Worm (Caenorhabditis elegans) whole organism, young adult: Measurements from ENCODE around the gene EEED8.13.

Experiments
- B0261.1 ChIP-seq: sonication (generic microtip); optimal IDR thresholded peaks from 2 replicates; lab custom pipeline; 2016; ENCODE audit warnings: mild to moderate bottlenecking, missing genetic modification characterization, moderate library complexity, missing compliant biosample characterization
- C06A6.2 ChIP-seq: fragments of 200-800 bp; sonication (Bioruptor generic); conservative IDR thresholded peaks from 2 replicates; pipeline ENCODE4 v1.3.6; 2022; ENCODE audit warnings: missing genetic modification characterization, missing compliant biosample characterization
- F23B12.7 ChIP-seq: sonication (generic microtip); optimal IDR thresholded peaks from 2 replicates; lab custom pipeline; 2017; ENCODE audit warnings: missing genetic modification characterization, mild to moderate bottlenecking, missing compliant biosample characterization, antibody characterized with exemption, moderate library complexity; ENCODE audit not compliant: insufficient read depth
- K12H6.12 ChIP-seq: fragments of 200-800 bp; sonication (Bioruptor generic); optimal IDR thresholded peaks from 2 replicates; lab custom pipeline; 2018; ENCODE audit warnings: mild to moderate bottlenecking, missing genetic modification characterization, missing compliant biosample characterization
- T26A5.8 ChIP-seq: sonication (generic microtip); optimal IDR thresholded peaks from 2 replicates; lab custom pipeline; 2016; ENCODE audit warnings: missing genetic modification characterization, missing compliant biosample characterization
- Y53F4B.3 ChIP-seq: fragments of 200-800 bp; sonication (Bioruptor generic); IDR thresholded peaks from 2 replicates; pipeline ENCODE4 v1.3.6; 2022; ENCODE audit warnings: missing genetic modification reagents, missing genetic modification characterization, missing compliant biosample characterization
- Y53G8AR.9 ChIP-seq: fragments of 200-800 bp; sonication (Bioruptor generic); conservative IDR thresholded peaks from 2 replicates; pipeline ENCODE4 v1.3.6; 2022; ENCODE audit warnings: missing genetic modification reagents, missing genetic modification characterization, missing compliant biosample characterization
- Y67H2A.10 ChIP-seq: fragments of 200-800 bp; sonication (Bioruptor generic); conservative IDR thresholded peaks from 2 replicates; pipeline ENCODE4 v1.3.6; 2022; ENCODE audit warnings: missing genetic modification reagents, missing genetic modification characterization, missing compliant biosample characterization
- Y95B8A.8 ChIP-seq: fragments of 200-800 bp; sonication (Bioruptor generic); IDR thresholded peaks from 2 replicates; pipeline ENCODE4 v1.3.6; 2022; ENCODE audit warnings: missing genetic modification reagents, missing genetic modification characterization, missing compliant biosample characterization
- ZK185.1 ChIP-seq: sonication (generic microtip); optimal IDR thresholded peaks from 2 replicates; lab custom pipeline; 2016; ENCODE audit warnings: mild to moderate bottlenecking, missing genetic modification characterization, missing compliant biosample characterization; ENCODE audit not compliant: poor library complexity, severe bottlenecking
- akir-1 ChIP-seq: fragments of 200-800 bp; sonication (Bioruptor generic); optimal IDR thresholded peaks from 2 replicates; lab custom pipeline; 2018; ENCODE audit warnings: mild to moderate bottlenecking, missing genetic modification characterization, moderate library complexity, missing compliant biosample characterization
- ama-1 ChIP-seq, 3 experiments: fragments of 150-350 bp in 1 of 3; sonication (generic microtip) in 2 of 3; optimal IDR thresholded peaks; 2 replicates each; lab custom pipeline; 2014 to 2018; ENCODE audit warnings: missing biosample characterization in 2 of 3, missing genetic modification characterization in 2 of 3, missing genetic modification reagents in 2 of 3
- aptf-2 ChIP-seq: fragments of 200-800 bp; sonication (Bioruptor generic); conservative IDR thresholded peaks from 2 replicates; pipeline ENCODE4 v1.3.6; 2022; ENCODE audit warnings: missing genetic modification reagents, missing genetic modification characterization, missing compliant biosample characterization
- aptf-3 ChIP-seq: fragments of 200-800 bp; sonication (Bioruptor generic); IDR thresholded peaks from 2 replicates; pipeline ENCODE4 v1.3.6; 2022; ENCODE audit warnings: missing genetic modification characterization, missing compliant biosample characterization
- athp-1 ChIP-seq: sonication (generic microtip); optimal IDR thresholded peaks from 2 replicates; lab custom pipeline; 2017; ENCODE audit warnings: mild to moderate bottlenecking, missing genetic modification characterization, missing compliant biosample characterization
- cebp-1 ChIP-seq, 2 experiments: fragments of 200-800 bp in 1 of 2; sonication (Bioruptor generic) in 1 of 2; sonication (generic microtip) in 1 of 2; IDR thresholded peaks in 1 of 2; optimal IDR thresholded peaks in 1 of 2; 2 replicates each; pipeline versions ENCODE4 v1.3.6 to Lab custom; 2017 to 2022; ENCODE audit warnings: missing compliant biosample characterization in 2 of 2, missing genetic modification characterization in 2 of 2, mild to moderate bottlenecking in 1 of 2, missing genetic modification reagents in 1 of 2, moderate library complexity in 1 of 2
- ceh-58 ChIP-seq: fragments of 200-800 bp; sonication (Bioruptor generic); IDR thresholded peaks from 2 replicates; pipeline ENCODE4 v1.3.6; 2022; ENCODE audit warnings: missing genetic modification characterization, missing compliant biosample characterization
- ceh-91 ChIP-seq: fragments of 200-800 bp; sonication (Bioruptor generic); IDR thresholded peaks from 2 replicates; pipeline ENCODE4 v1.3.6; 2022; ENCODE audit warnings: missing genetic modification reagents, missing genetic modification characterization, missing compliant biosample characterization
- chd-7 ChIP-seq: sonication (generic microtip); optimal IDR thresholded peaks from 2 replicates; lab custom pipeline; 2016; ENCODE audit warnings: mild to moderate bottlenecking, missing genetic modification characterization, moderate library complexity, missing compliant biosample characterization
- die-1 ChIP-seq: sonication (generic microtip); optimal IDR thresholded peaks from 2 replicates; lab custom pipeline; 2016; ENCODE audit warnings: missing genotype, mild to moderate bottlenecking, missing genetic modification characterization, missing compliant biosample characterization
- dox-1 ChIP-seq: fragments of 200-800 bp; sonication (Bioruptor generic); IDR thresholded peaks from 2 replicates; pipeline ENCODE4 v1.3.6; 2022; ENCODE audit warnings: missing genetic modification reagents, missing genetic modification characterization, missing compliant biosample characterization
- dpff-1 ChIP-seq: sonication (generic microtip); optimal IDR thresholded peaks from 2 replicates; lab custom pipeline; 2017; ENCODE audit warnings: mild to moderate bottlenecking, missing genetic modification characterization, missing compliant biosample characterization
- fkh-3 ChIP-seq: sonication (generic microtip); optimal IDR thresholded peaks from 2 replicates; lab custom pipeline; 2016; ENCODE audit warnings: mild to moderate bottlenecking, missing genetic modification characterization, missing compliant biosample characterization
- gei-17 ChIP-seq: fragments of 200-800 bp; sonication (Bioruptor generic); optimal IDR thresholded peaks from 2 replicates; lab custom pipeline; 2018; ENCODE audit warnings: mild to moderate bottlenecking, missing genetic modification characterization, missing compliant biosample characterization
- hlh-12 ChIP-seq: sonication (generic microtip); optimal IDR thresholded peaks from 2 replicates; lab custom pipeline; 2016; ENCODE audit warnings: missing genetic modification characterization, missing compliant biosample characterization
- hmg-20 ChIP-seq: fragments of 200-800 bp; sonication (Bioruptor generic); IDR thresholded peaks from 2 replicates; pipeline ENCODE4 v1.3.6; 2022; ENCODE audit warnings: missing genetic modification reagents, missing genetic modification characterization, missing compliant biosample characterization
- hsf-1 ChIP-seq: fragments of 200-800 bp; sonication (Bioruptor generic); IDR thresholded peaks from 2 replicates; pipeline ENCODE4 v1.3.6; 2022; ENCODE audit warnings: missing genetic modification reagents, missing genetic modification characterization, missing compliant biosample characterization
- let-607 ChIP-seq, 2 experiments: fragments of 200-800 bp in 1 of 2; sonication (Bioruptor generic) in 1 of 2; sonication (generic microtip) in 1 of 2; optimal IDR thresholded peaks; 2 replicates each; lab custom pipeline; 2016 to 2018; ENCODE audit warnings: mild to moderate bottlenecking in 2 of 2, missing compliant biosample characterization in 2 of 2, missing genetic modification characterization in 2 of 2, moderate library complexity in 2 of 2, missing genotype in 1 of 2
- lsl-1 ChIP-seq: fragments of 200-800 bp; sonication (Bioruptor generic); optimal IDR thresholded peaks from 2 replicates; lab custom pipeline; 2018; ENCODE audit warnings: mild to moderate bottlenecking, missing genetic modification characterization, moderate library complexity, missing compliant biosample characterization
- madf-10 ChIP-seq: sonication (generic microtip); optimal IDR thresholded peaks from 2 replicates; lab custom pipeline; 2016; ENCODE audit warnings: mild to moderate bottlenecking, missing genetic modification characterization, missing compliant biosample characterization
- madf-3 ChIP-seq: fragments of 200-800 bp; sonication (Bioruptor generic); IDR thresholded peaks from 2 replicates; pipeline ENCODE4 v1.3.6; 2022; ENCODE audit warnings: missing genetic modification reagents, missing genetic modification characterization, missing compliant biosample characterization
- madf-6 ChIP-seq: fragments of 200-800 bp; sonication (Bioruptor generic); IDR thresholded peaks from 2 replicates; pipeline ENCODE4 v1.3.6; 2022; ENCODE audit warnings: missing genetic modification reagents, missing genetic modification characterization, missing compliant biosample characterization
- madf-8 ChIP-seq: fragments of 200-800 bp; sonication (Bioruptor generic); conservative IDR thresholded peaks from 2 replicates; pipeline ENCODE4 v1.3.6; 2022; ENCODE audit warnings: missing genetic modification reagents, missing genetic modification characterization, missing compliant biosample characterization
- nfya-1 ChIP-seq: sonication (generic microtip); optimal IDR thresholded peaks from 2 replicates; lab custom pipeline; 2017; ENCODE audit warnings: antibody characterized with exemption, missing compliant biosample characterization, missing genetic modification characterization, borderline replicate concordance; ENCODE audit not compliant: insufficient read depth
- nfya-2 ChIP-seq: fragments of 200-800 bp; sonication (Bioruptor generic); IDR thresholded peaks from 2 replicates; pipeline ENCODE4 v1.3.6; 2022; ENCODE audit warnings: missing genetic modification reagents, missing genetic modification characterization, missing compliant biosample characterization
- nfyb-1 ChIP-seq: fragments of 200-800 bp; sonication (Bioruptor generic); IDR thresholded peaks from 2 replicates; pipeline ENCODE4 v1.3.6; 2022; ENCODE audit warnings: missing genetic modification reagents, missing genetic modification characterization, missing compliant biosample characterization
- nhr-120 ChIP-seq: fragments of 200-800 bp; sonication (Bioruptor generic); IDR thresholded peaks from 2 replicates; pipeline ENCODE4 v1.3.6; 2022; ENCODE audit warnings: missing genetic modification characterization, missing compliant biosample characterization
- pbrm-1 ChIP-seq: fragments of 200-800 bp; sonication (Bioruptor generic); IDR thresholded peaks from 2 replicates; pipeline ENCODE4 v1.3.6; 2022; ENCODE audit warnings: missing genetic modification reagents, missing genetic modification characterization, missing compliant biosample characterization
- repo-1 ChIP-seq: sonication (generic microtip); optimal IDR thresholded peaks from 2 replicates; lab custom pipeline; 2017; ENCODE audit warnings: mild to moderate bottlenecking, missing genetic modification characterization, missing compliant biosample characterization
- sdz-38 ChIP-seq: sonication (generic microtip); optimal IDR thresholded peaks from 2 replicates; lab custom pipeline; 2016; ENCODE audit warnings: missing genotype, missing genetic modification characterization, missing compliant biosample characterization
- snpc-3.4 ChIP-seq: sonication (generic microtip); optimal IDR thresholded peaks from 2 replicates; lab custom pipeline; 2017; ENCODE audit warnings: missing genetic modification characterization, mild to moderate bottlenecking, missing compliant biosample characterization, antibody characterized with exemption, moderate library complexity, missing genotype, missing genetic modification reagents
- sptf-2 ChIP-seq: fragments of 200-800 bp; sonication (Bioruptor generic); optimal IDR thresholded peaks from 2 replicates; lab custom pipeline; 2018; ENCODE audit warnings: mild to moderate bottlenecking, missing genetic modification characterization, missing compliant biosample characterization
- unc-130 ChIP-seq: sonication (generic microtip); optimal IDR thresholded peaks from 2 replicates; lab custom pipeline; 2016; ENCODE audit warnings: missing genetic modification reagents, missing genetic modification characterization, missing compliant biosample characterization
- xnd-1 ChIP-seq: sonication (generic microtip); optimal IDR thresholded peaks from 2 replicates; lab custom pipeline; 2016; ENCODE audit warnings: missing genotype, missing genetic modification reagents, missing genetic modification characterization, missing compliant biosample characterization
- zfh-2 ChIP-seq: fragments of 200-800 bp; sonication (Bioruptor generic); conservative IDR thresholded peaks from 2 replicates; pipeline ENCODE4 v1.3.6; 2022; ENCODE audit warnings: missing genetic modification reagents, missing genetic modification characterization, missing compliant biosample characterization
- ztf-25 ChIP-seq: fragments of 200-800 bp; sonication (Bioruptor generic); IDR thresholded peaks from 2 replicates; pipeline ENCODE4 v1.3.6; 2022; ENCODE audit warnings: missing genetic modification reagents, missing genetic modification characterization, missing compliant biosample characterization
- ztf-6 ChIP-seq: fragments of 200-800 bp; sonication (Bioruptor generic); IDR thresholded peaks from 2 replicates; pipeline ENCODE4 v1.3.6; 2022; ENCODE audit warnings: missing genetic modification reagents, missing genetic modification characterization, missing compliant biosample characterization

The EEED8.13 gene

ce11 chrII:5420947-5421614 is 8.7 kb upstream of the EEED8.13 start, which contains the start of gene tofu-6:
TSS of gene tofu-6 (plus strand) at chrII:5421248.
- TF ChIP-seq ceh-91 (peak; percentile 90), K12H6.12 (tag; lab: Kevin White, UChicago) (no peak), T26A5.8 (tag; lab: Kevin White, UChicago) (no peak), Y53F4B.3 (GFP tag; lab: Robert Waterston, UW) (no peak), ztf-6 (GFP tag; lab: Robert Waterston, UW) (no peak), let-607 (tag; optimal IDR thresholded peaks at IDR 0.05; lab: Kevin White, UChicago) (no peak), B0261.1 (tag; lab: Kevin White, UChicago) (no peak), madf-6 (GFP tag; lab: Robert Waterston, UW) (peak; percentile 98), madf-10 (no peak), hlh-12 (tag; lab: Kevin White, UChicago) (no peak), hsf-1 (0 out of 2 replicates have a peak, but pooled peaks have one; percentile 35), dpff-1 (tag; lab: Kevin White, UChicago) (no peak), snpc-3.4 (tag; lab: Kevin White, UChicago) (peak; percentile 78), repo-1 (tag; lab: Kevin White, UChicago) (no peak), sdz-38 (tag; lab: Kevin White, UChicago) (no peak), chd-7 (tag; lab: Kevin White, UChicago) (no peak), pbrm-1 (GFP tag; lab: Robert Waterston, UW) (0 out of 2 replicates have a peak, but pooled peaks have one; percentile 12), lsl-1 (GFP tag; lab: Kevin White, UChicago) (peak; percentile 96), hmg-20 (GFP tag; lab: Robert Waterston, UW) (no peak), dox-1 (GFP tag; lab: Robert Waterston, UW) (peak; percentile 63), gei-17 (GFP tag; lab: Kevin White, UChicago) (no peak), ama-1 (optimal IDR thresholded peaks at IDR 0.05; lab: Kevin White, UChicago) (no peak), ama-1 (GFP tag; optimal IDR thresholded peaks at IDR 0.05; lab: Kevin White, UChicago) (no peak), sptf-2 (no peak), nfyb-1 (GFP tag; lab: Robert Waterston, UW) (no peak), madf-3 (GFP tag; lab: Robert Waterston, UW) (no peak), Y53G8AR.9 (GFP tag; lab: Robert Waterston, UW) (no peak), ztf-25 (GFP tag; lab: Robert Waterston, UW) (no peak), madf-8 (GFP tag; lab: Robert Waterston, UW) (peak; percentile 99), cebp-1 (GFP tag; IDR thresholded peaks at IDR 0.05; lab: Robert Waterston, UW) (no peak), cebp-1 (tag; optimal IDR thresholded peaks at IDR 0.05; lab: Kevin White, UChicago) (no peak), nfya-2 (GFP tag; lab: Robert Waterston, UW) (no peak), Y95B8A.8 (GFP tag; lab: Robert Waterston, UW) (peak; percentile 50; the same call in 1 of the 2 replicates), nfya-1 (no peak), C06A6.2 (GFP tag; lab: Robert Waterston, UW) (no peak), athp-1 (tag; lab: Kevin White, UChicago) (no peak), aptf-2 (GFP tag; lab: Robert Waterston, UW) (no peak), aptf-3 (no peak), xnd-1 (tag; lab: Kevin White, UChicago) (peak; percentile 94), ZK185.1 (no peak), nhr-120 (GFP tag; lab: Robert Waterston, UW) (no peak), zfh-2 (GFP tag; lab: Robert Waterston, UW) (no peak), die-1 (tag; lab: Kevin White, UChicago) (no peak), Y67H2A.10 (GFP tag; lab: Robert Waterston, UW) (no peak), ceh-58 (GFP tag; lab: Robert Waterston, UW) (no peak), fkh-3 (tag; lab: Kevin White, UChicago) (no peak), unc-130 (GFP tag; lab: Kevin White, UChicago) (no peak), F23B12.7 (peak; percentile 61), akir-1 (GFP tag; lab: Kevin White, UChicago) (no peak)
